Worm (Caenorhabditis elegans): ENCODE data around the gene twk-46.
"Not testable (repeated sequence)": the region's sequence is repeated elsewhere in the genome, so short reads cannot be mapped to it uniquely, and the experiment has no call there.

DNA sequence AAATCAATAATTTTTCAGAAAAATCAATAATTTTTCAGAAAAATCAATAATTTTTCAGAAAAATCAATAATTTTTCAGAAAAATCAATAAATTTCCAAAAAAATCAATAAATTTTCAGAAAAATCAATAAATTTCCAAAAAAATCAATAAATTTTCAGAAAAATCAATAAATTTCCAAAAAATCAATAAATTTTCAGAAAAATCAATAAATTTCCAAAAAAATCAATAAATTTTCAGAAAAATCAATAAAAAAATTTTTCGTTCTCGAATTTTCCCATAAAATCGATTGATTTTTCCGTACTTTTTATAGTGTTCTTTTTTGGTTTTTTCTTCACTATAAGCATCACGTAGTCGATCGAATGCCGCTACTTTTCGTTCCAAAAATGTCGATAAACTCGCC, 40.2 kb downstream of the twk-46 start:
- not testable (repeated sequence) for TF ChIP-seq aha-1 (tag); unc-62 (GFP tag; optimal IDR thresholded peaks at IDR 0.05 in 1 of 2); unc-62 (tag; optimal IDR thresholded peaks at IDR 0.05); Y48G9A.11 (GFP tag; IDR thresholded peaks at IDR 0.05); lin-39 (tag; optimal IDR thresholded peaks at IDR 0.05); nhr-6 (tag; optimal IDR thresholded peaks at IDR 0.05); rbr-2 (tag; optimal IDR thresholded peaks at IDR 0.05); pqm-1 (tag; optimal IDR thresholded peaks at IDR 0.05); snpc-4 (tag; optimal IDR thresholded peaks at IDR 0.05); snpc-1.2 (GFP tag; IDR thresholded peaks at IDR 0.05); lsy-2 (tag; optimal IDR thresholded peaks at IDR 0.05); lin-13 (GFP tag; optimal IDR thresholded peaks at IDR 0.05); ztf-7 (tag; optimal IDR thresholded peaks at IDR 0.05)

Data from whole organism, L4 larva.